Fruit fly (Drosophila melanogaster) whole organism, embryonic: ENCODE results near the gene Spn88Eb.

Experiments used
- CG42726 ChIP-seq: fragments of 200-800 bp; sonication (Bioruptor generic); IDR thresholded peaks from 2 replicates; pipeline ENCODE4 v1.3.6; 2022; ENCODE audit warnings: missing biosample characterization, missing genetic modification characterization; ENCODE audit not compliant: partially characterized antibody
- Mes4 ChIP-seq: fragments of 200-800 bp; sonication (Bioruptor generic); optimal IDR thresholded peaks from 2 replicates; lab custom pipeline; 2016; ENCODE audit warnings: missing biosample characterization, missing genetic modification characterization
- hbn ChIP-seq: fragments of 200-800 bp; sonication (Bioruptor generic); IDR thresholded peaks from 2 replicates; pipeline ENCODE4 v1.3.6; 2022; ENCODE audit warnings: missing biosample characterization, missing genetic modification characterization; ENCODE audit not compliant: partially characterized antibody
- mld ChIP-seq: fragments of 200-800 bp; sonication (Bioruptor generic); IDR thresholded peaks from 3 replicates; pipeline ENCODE4 v1.3.6; 2022; ENCODE audit warnings: missing biosample characterization, missing genetic modification characterization; ENCODE audit not compliant: partially characterized antibody

- TF ChIP-seq Mes4 (GFP tag; lab: Kevin White, UChicago) (no peak), hbn (no peak), CG42726 (GFP tag; lab: Robert Waterston, UW) (no peak), mld (GFP tag; lab: Robert Waterston, UW) (no peak)
Measured at dm6 chr3R:15249735-15250134, 41.2 kb upstream of the Spn88Eb start, which contains the start of gene CG42404.
